Worm (Caenorhabditis elegans) whole organism, young adult: ENCODE measurements around the gene Y49E10.27.

Experiments
- B0035.1 ChIP-seq: sonication (generic microtip); optimal IDR thresholded peaks from 2 replicates; lab custom pipeline; 2016; ENCODE audit warnings: missing genetic modification characterization, mild to moderate bottlenecking, missing compliant biosample characterization, missing genotype, missing genetic modification reagents
- F23B12.7 ChIP-seq: sonication (generic microtip); optimal IDR thresholded peaks from 2 replicates; lab custom pipeline; 2017; ENCODE audit warnings: missing genetic modification characterization, mild to moderate bottlenecking, missing compliant biosample characterization, antibody characterized with exemption, moderate library complexity; ENCODE audit not compliant: insufficient read depth
- F37B4.10 ChIP-seq: fragments of 200-800 bp; sonication (Bioruptor generic); IDR thresholded peaks from 2 replicates; pipeline ENCODE4 v1.3.6; 2022; ENCODE audit warnings: missing genetic modification characterization, missing compliant biosample characterization
- F49E8.2 ChIP-seq: sonication (generic microtip); optimal IDR thresholded peaks from 3 replicates; lab custom pipeline; 2017; ENCODE audit warnings: missing genetic modification characterization, mild to moderate bottlenecking, missing compliant biosample characterization, antibody characterized with exemption, moderate library complexity; ENCODE audit not compliant: insufficient read depth
- attf-5 ChIP-seq: fragments of 200-800 bp; sonication (Bioruptor generic); optimal IDR thresholded peaks from 2 replicates; lab custom pipeline; 2018; ENCODE audit warnings: mild to moderate bottlenecking, missing genetic modification characterization, missing compliant biosample characterization
- attf-6 ChIP-seq: fragments of 200-800 bp; sonication (Bioruptor generic); IDR thresholded peaks from 2 replicates; pipeline ENCODE4 v1.3.6; 2022; ENCODE audit warnings: missing genetic modification reagents, missing genetic modification characterization, missing compliant biosample characterization
- cebp-1 ChIP-seq, 2 experiments: fragments of 200-800 bp in 1 of 2; sonication (Bioruptor generic) in 1 of 2; sonication (generic microtip) in 1 of 2; IDR thresholded peaks in 1 of 2; optimal IDR thresholded peaks in 1 of 2; 2 replicates each; pipeline versions ENCODE4 v1.3.6 to Lab custom; 2017 to 2022; ENCODE audit warnings: missing compliant biosample characterization in 2 of 2, missing genetic modification characterization in 2 of 2, mild to moderate bottlenecking in 1 of 2, missing genetic modification reagents in 1 of 2, moderate library complexity in 1 of 2
- ceh-91 ChIP-seq: fragments of 200-800 bp; sonication (Bioruptor generic); IDR thresholded peaks from 2 replicates; pipeline ENCODE4 v1.3.6; 2022; ENCODE audit warnings: missing genetic modification reagents, missing genetic modification characterization, missing compliant biosample characterization
- die-1 ChIP-seq: sonication (generic microtip); optimal IDR thresholded peaks from 2 replicates; lab custom pipeline; 2016; ENCODE audit warnings: missing genotype, mild to moderate bottlenecking, missing genetic modification characterization, missing compliant biosample characterization
- dpl-1 ChIP-seq: fragments of 150-350 bp; optimal IDR thresholded peaks from 2 replicates; lab custom pipeline; 2014; ENCODE audit warnings: missing biosample characterization, missing genetic modification reagents, missing genetic modification characterization
- egrh-3 ChIP-seq: fragments of 200-800 bp; sonication (Bioruptor generic); IDR thresholded peaks from 2 replicates; pipeline ENCODE4 v1.3.6; 2022; ENCODE audit warnings: missing genetic modification reagents, missing genetic modification characterization, missing compliant biosample characterization
- him-1 ChIP-seq: sonication (generic microtip); optimal IDR thresholded peaks from 2 replicates; lab custom pipeline; 2016; ENCODE audit warnings: missing genotype, missing genetic modification reagents, missing genetic modification characterization, missing compliant biosample characterization
- hlh-26 ChIP-seq: fragments of 200-800 bp; sonication (Bioruptor generic); conservative IDR thresholded peaks from 2 replicates; pipeline ENCODE4 v1.3.6; 2022; ENCODE audit warnings: missing genetic modification reagents, missing genetic modification characterization, missing compliant biosample characterization
- hmg-1.2 ChIP-seq: fragments of 200-800 bp; sonication (Bioruptor generic); IDR thresholded peaks from 2 replicates; pipeline ENCODE4 v1.3.6; 2022; ENCODE audit warnings: missing genetic modification reagents, missing genetic modification characterization, missing compliant biosample characterization
- hrde-1 ChIP-seq: sonication (generic microtip); optimal IDR thresholded peaks from 2 replicates; lab custom pipeline; 2016; ENCODE audit warnings: missing genetic modification characterization, mild to moderate bottlenecking, missing compliant biosample characterization, moderate library complexity, missing genotype, missing genetic modification reagents, borderline replicate concordance
- hsf-1 ChIP-seq: fragments of 200-800 bp; sonication (Bioruptor generic); IDR thresholded peaks from 2 replicates; pipeline ENCODE4 v1.3.6; 2022; ENCODE audit warnings: missing genetic modification reagents, missing genetic modification characterization, missing compliant biosample characterization
- lin-54 ChIP-seq: fragments of 200-800 bp; sonication (Bioruptor generic); optimal IDR thresholded peaks from 2 replicates; lab custom pipeline; 2018; ENCODE audit warnings: mild to moderate bottlenecking, missing genetic modification characterization, missing compliant biosample characterization
- lir-1 ChIP-seq: fragments of 200-800 bp; sonication (Bioruptor generic); conservative IDR thresholded peaks from 2 replicates; pipeline ENCODE4 v1.3.6; 2022; ENCODE audit warnings: missing genetic modification reagents, missing genetic modification characterization, missing compliant biosample characterization
- mel-28 ChIP-seq: sonication (generic microtip); optimal IDR thresholded peaks from 2 replicates; lab custom pipeline; 2016; ENCODE audit warnings: borderline replicate concordance, mild to moderate bottlenecking, missing genetic modification characterization, missing compliant biosample characterization
- mes-4 ChIP-seq: sonication (generic microtip); optimal IDR thresholded peaks from 2 replicates; lab custom pipeline; 2016; ENCODE audit warnings: missing genotype, missing genetic modification characterization, missing compliant biosample characterization
- mxl-1 ChIP-seq: sonication (generic microtip); optimal IDR thresholded peaks from 2 replicates; lab custom pipeline; 2016; ENCODE audit warnings: missing genetic modification characterization, missing compliant biosample characterization
- nfyb-1 ChIP-seq: fragments of 200-800 bp; sonication (Bioruptor generic); IDR thresholded peaks from 2 replicates; pipeline ENCODE4 v1.3.6; 2022; ENCODE audit warnings: missing genetic modification reagents, missing genetic modification characterization, missing compliant biosample characterization
- nhr-27 ChIP-seq: fragments of 200-800 bp; sonication (Bioruptor generic); optimal IDR thresholded peaks from 2 replicates; lab custom pipeline; 2018; ENCODE audit warnings: mild to moderate bottlenecking, missing genetic modification characterization, moderate library complexity, missing compliant biosample characterization
- nhr-80 ChIP-seq: sonication (generic microtip); optimal IDR thresholded peaks from 2 replicates; lab custom pipeline; 2016; ENCODE audit warnings: missing genetic modification characterization, missing compliant biosample characterization
- pha-4 ChIP-seq: fragments of 150-350 bp; sonication (generic microtip); optimal IDR thresholded peaks from 2 replicates; lab custom pipeline; 2014; ENCODE audit warnings: missing biosample characterization, missing genetic modification reagents, missing genetic modification characterization
- repo-1 ChIP-seq: sonication (generic microtip); optimal IDR thresholded peaks from 2 replicates; lab custom pipeline; 2017; ENCODE audit warnings: mild to moderate bottlenecking, missing genetic modification characterization, missing compliant biosample characterization
- snpc-1.1 ChIP-seq: sonication (generic microtip); optimal IDR thresholded peaks from 2 replicates; lab custom pipeline; 2017; ENCODE audit warnings: missing genetic modification characterization, mild to moderate bottlenecking, missing compliant biosample characterization, antibody characterized with exemption, moderate library complexity, missing genotype, missing genetic modification reagents; ENCODE audit not compliant: insufficient read depth
- snpc-1.3 ChIP-seq: sonication (generic microtip); optimal IDR thresholded peaks from 2 replicates; lab custom pipeline; 2017; ENCODE audit warnings: missing genetic modification characterization, mild to moderate bottlenecking, missing compliant biosample characterization, antibody characterized with exemption, moderate library complexity, missing genotype, missing genetic modification reagents; ENCODE audit not compliant: insufficient read depth
- snpc-3.4 ChIP-seq: sonication (generic microtip); optimal IDR thresholded peaks from 2 replicates; lab custom pipeline; 2017; ENCODE audit warnings: missing genetic modification characterization, mild to moderate bottlenecking, missing compliant biosample characterization, antibody characterized with exemption, moderate library complexity, missing genotype, missing genetic modification reagents
- somi-1 ChIP-seq: fragments of 200-800 bp; sonication (Bioruptor generic); optimal IDR thresholded peaks from 2 replicates; lab custom pipeline; 2018; ENCODE audit warnings: mild to moderate bottlenecking, missing genetic modification characterization, missing compliant biosample characterization
- tbx-9 ChIP-seq: sonication (generic microtip); optimal IDR thresholded peaks from 2 replicates; lab custom pipeline; 2016; ENCODE audit warnings: borderline replicate concordance, missing genetic modification characterization, inconsistent platforms, missing compliant biosample characterization
- unc-62 ChIP-seq: fragments of 150-350 bp; optimal IDR thresholded peaks from 2 replicates; lab custom pipeline; 2014; ENCODE audit warnings: missing biosample characterization, missing genetic modification reagents, missing genetic modification characterization
- zfh-2 ChIP-seq: fragments of 200-800 bp; sonication (Bioruptor generic); conservative IDR thresholded peaks from 2 replicates; pipeline ENCODE4 v1.3.6; 2022; ENCODE audit warnings: missing genetic modification reagents, missing genetic modification characterization, missing compliant biosample characterization
- ztf-22 ChIP-seq: fragments of 200-800 bp; sonication (Bioruptor generic); optimal IDR thresholded peaks from 2 replicates; lab custom pipeline; 2018; ENCODE audit warnings: mild to moderate bottlenecking, missing genetic modification characterization, moderate library complexity, missing compliant biosample characterization

The Y49E10.27 gene

DNA sequence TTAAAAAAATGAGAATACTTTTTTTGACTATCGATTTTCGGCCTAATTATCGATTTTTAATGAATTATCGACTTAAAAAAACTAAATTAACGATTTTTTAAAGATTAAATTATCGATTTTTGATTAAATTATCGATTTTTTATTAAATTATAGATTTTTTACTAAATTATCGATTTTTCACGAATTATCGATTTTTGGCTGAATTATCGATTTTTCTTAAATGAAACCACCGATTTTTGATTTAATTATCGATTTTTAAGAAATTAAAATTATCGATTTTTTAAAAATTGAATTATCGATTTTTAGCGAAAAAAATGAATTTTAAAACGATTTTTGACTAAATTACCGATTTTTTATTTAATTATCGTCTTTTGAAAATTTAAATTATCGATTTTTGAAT lies 22.5 kb upstream of the Y49E10.27 start (continued):
- TF ChIP-seq lir-1 (GFP tag; lab: Robert Waterston, UW): no peak

DNA sequence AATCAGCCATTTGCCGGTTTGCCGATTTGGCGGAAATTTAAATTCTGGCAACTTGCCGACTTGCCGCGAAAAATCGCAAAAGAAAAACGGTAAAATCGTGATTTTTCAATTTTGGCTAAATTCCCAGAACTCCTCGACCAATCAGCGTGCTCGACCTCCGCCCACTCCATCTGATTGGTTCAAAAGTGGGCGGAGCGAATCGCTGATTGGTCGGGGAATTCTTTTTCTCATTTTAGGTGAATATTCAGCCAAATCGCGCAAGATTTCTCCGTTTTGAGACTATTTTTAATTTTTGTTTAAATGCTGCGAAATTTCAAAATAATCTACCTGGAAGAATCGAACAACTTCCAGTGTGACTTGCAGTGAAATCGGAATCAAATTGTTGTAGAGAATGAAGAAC lies 19.7 kb upstream of the Y49E10.27 start:
- TF ChIP-seq nhr-80 (tag; lab: Kevin White, UChicago) (no peak), F37B4.10 (no peak), hrde-1 (tag; lab: Kevin White, UChicago) (no peak), F49E8.2 (tag; lab: Kevin White, UChicago) (no peak), B0035.1 (tag; lab: Kevin White, UChicago) (no peak), repo-1 (no peak), attf-5 (GFP tag; lab: Kevin White, UChicago) (no peak), attf-6 (GFP tag; lab: Robert Waterston, UW) (no peak), die-1 (no peak)

DNA sequence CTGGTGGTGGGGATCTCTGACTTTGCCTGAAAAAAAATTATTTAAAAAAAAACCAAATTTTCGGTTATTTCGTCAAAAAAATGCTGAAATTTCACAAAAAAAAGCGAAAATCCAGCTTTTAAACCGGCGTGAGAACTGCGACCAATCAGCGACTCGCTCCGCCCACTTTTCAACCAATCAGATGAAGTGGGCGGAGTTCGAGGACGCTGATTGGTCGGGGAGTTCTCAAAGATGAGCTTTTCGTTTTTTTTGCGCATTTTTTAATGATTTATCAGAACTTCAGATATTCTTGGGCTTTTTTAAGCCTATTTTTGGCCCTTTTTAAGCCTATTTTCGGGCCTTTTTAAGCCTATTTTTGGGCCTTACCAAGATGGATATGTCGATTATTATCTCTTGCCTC lies 13.9 kb upstream of the Y49E10.27 start:
- TF ChIP-seq zfh-2 (GFP tag; lab: Robert Waterston, UW) (no peak), nfyb-1 (peak; percentile 60; the same call in 1 of the 2 replicates)

- peak; percentile 58; the same call in 1 of the 2 replicates for TF ChIP-seq hmg-1.2
- TF ChIP-seq nhr-27: no peak
- no peak for TF ChIP-seq lin-54
- TF ChIP-seq egrh-3 (GFP tag; lab: Robert Waterston, UW): no peak
- no peak for TF ChIP-seq ceh-91 (GFP tag; lab: Robert Waterston, UW)
- no peak for TF ChIP-seq mxl-1 (tag; lab: Kevin White, UChicago)
- TF ChIP-seq snpc-1.1 (tag; lab: Kevin White, UChicago): no peak
- TF ChIP-seq, all 124 proteins: peak for 1
Measured at ce11 chrIII:12421708-12422107, 12.5 kb upstream of the Y49E10.27 start, which contains the start of gene tat-1. Gene tat-1 (minus strand): TSS chrIII:12421718.

ce11 chrIII:12424066-12424465 lies 10.1 kb upstream of the Y49E10.27 start:
- TF ChIP-seq unc-62: no peak
- no peak for TF ChIP-seq snpc-1.3 (tag; lab: Kevin White, UChicago)
- no peak for TF ChIP-seq mel-28 (tag; lab: Kevin White, UChicago)
- no peak for TF ChIP-seq somi-1 (GFP tag; lab: Kevin White, UChicago)
- TF ChIP-seq zfh-2 (GFP tag; lab: Robert Waterston, UW): no peak
- peak; percentile 90 for TF ChIP-seq cebp-1 (GFP tag; IDR thresholded peaks at IDR 0.05; lab: Robert Waterston, UW)
- TF ChIP-seq cebp-1 (tag; optimal IDR thresholded peaks at IDR 0.05; lab: Kevin White, UChicago): peak; percentile 92
- no peak for TF ChIP-seq ztf-22
- TF ChIP-seq hlh-26 (GFP tag; lab: Robert Waterston, UW): no peak
- no peak for TF ChIP-seq repo-1
- TF ChIP-seq attf-5 (GFP tag; lab: Kevin White, UChicago): peak; percentile 51
- no peak for TF ChIP-seq attf-6 (GFP tag; lab: Robert Waterston, UW)
- TF ChIP-seq F23B12.7 (tag; lab: Kevin White, UChicago): no peak
- no peak for TF ChIP-seq mes-4 (tag; lab: Kevin White, UChicago)
- TF ChIP-seq mxl-1 (tag; lab: Kevin White, UChicago): no peak
- TF ChIP-seq nhr-80 (tag; lab: Kevin White, UChicago): peak; percentile 69
- peak; percentile 20; the same call in 1 of the 2 replicates for TF ChIP-seq hmg-1.2
- TF ChIP-seq pha-4 (tag; lab: Kevin White, UChicago): peak; percentile 71
- no peak for TF ChIP-seq tbx-9 (tag; lab: Kevin White, UChicago)
- TF ChIP-seq hsf-1 (GFP tag; lab: Robert Waterston, UW): no peak
- TF ChIP-seq dpl-1 (GFP tag; lab: Kevin White, UChicago): no peak
- no peak for TF ChIP-seq snpc-3.4 (tag; lab: Kevin White, UChicago)
- no peak for TF ChIP-seq him-1 (tag; lab: Kevin White, UChicago)
